Fruit fly (Drosophila melanogaster) whole organism, embryonic: ENCODE results near the gene Sfxn2.

Source experiments
- Antp ChIP-seq: fragments of 200-800 bp; sonication (Bioruptor generic); optimal IDR thresholded peaks from 3 replicates; lab custom pipeline; 2016; ENCODE audit warnings: missing biosample characterization, missing genetic modification characterization
- Atf6 ChIP-seq: fragments of 200-800 bp; sonication (Bioruptor generic); IDR thresholded peaks from 2 replicates; pipeline ENCODE4 v1.3.6; 2022; ENCODE audit warnings: missing biosample characterization, missing genetic modification characterization
- BtbVII ChIP-seq: fragments of 200-800 bp; sonication (Bioruptor generic); optimal IDR thresholded peaks from 3 replicates; lab custom pipeline; 2017; ENCODE audit warnings: missing biosample characterization, mild to moderate bottlenecking, missing genetic modification characterization
- C15 ChIP-seq: fragments of 200-800 bp; sonication (Bioruptor generic); IDR thresholded peaks from 3 replicates; pipeline ENCODE4 v1.3.6; 2022; ENCODE audit warnings: missing biosample characterization, missing genetic modification characterization
- CG10274 ChIP-seq: fragments of 200-800 bp; sonication (Bioruptor generic); optimal IDR thresholded peaks from 3 replicates; lab custom pipeline; 2017; ENCODE audit warnings: missing biosample characterization, mild to moderate bottlenecking, missing genetic modification characterization
- CG10543 ChIP-seq: fragments of 200-800 bp; sonication (Bioruptor generic); optimal IDR thresholded peaks from 3 replicates; lab custom pipeline; 2017; ENCODE audit warnings: missing biosample characterization, mild to moderate bottlenecking, missing genetic modification characterization, moderate library complexity
- CG11085 ChIP-seq: fragments of 200-800 bp; sonication (Bioruptor generic); IDR thresholded peaks from 2 replicates; pipeline ENCODE4 v1.3.6; 2022; ENCODE audit warnings: missing biosample characterization, missing genetic modification characterization
- CG11247 ChIP-seq: fragments of 200-800 bp; sonication (Bioruptor generic); IDR thresholded peaks from 2 replicates; pipeline ENCODE4 v1.3.6; 2022; ENCODE audit warnings: missing biosample characterization, missing genetic modification characterization
- CG12236 ChIP-seq: fragments of 200-800 bp; sonication (Bioruptor generic); optimal IDR thresholded peaks from 2 replicates; lab custom pipeline; 2016; ENCODE audit warnings: missing biosample characterization, missing genetic modification characterization
- CG12659 ChIP-seq: fragments of 200-800 bp; sonication (Bioruptor generic); optimal IDR thresholded peaks from 3 replicates; lab custom pipeline; 2017; ENCODE audit warnings: mild to moderate bottlenecking, missing biosample characterization, missing genetic modification reagents, missing genetic modification characterization
- CG12769 ChIP-seq: fragments of 200-800 bp; sonication (Bioruptor generic); optimal IDR thresholded peaks from 2 replicates; lab custom pipeline; 2019; ENCODE audit warnings: missing biosample characterization, mild to moderate bottlenecking, missing genetic modification characterization, moderate library complexity
- CG13894 ChIP-seq: fragments of 200-800 bp; sonication (Bioruptor generic); optimal IDR thresholded peaks from 3 replicates; lab custom pipeline; 2018; ENCODE audit warnings: missing biosample characterization, mild to moderate bottlenecking, missing genetic modification characterization, moderate library complexity
- CG1529 ChIP-seq: fragments of 200-800 bp; sonication (Bioruptor generic); optimal IDR thresholded peaks from 3 replicates; lab custom pipeline; 2018; ENCODE audit warnings: missing biosample characterization, missing genetic modification characterization
- CG1603 ChIP-seq: fragments of 200-800 bp; sonication (Bioruptor generic); optimal IDR thresholded peaks from 2 replicates; lab custom pipeline; 2019; ENCODE audit warnings: missing biosample characterization, mild to moderate bottlenecking, missing genetic modification characterization, moderate library complexity
- CG17328 ChIP-seq: fragments of 200-800 bp; sonication (Bioruptor generic); IDR thresholded peaks from 2 replicates; pipeline ENCODE4 v1.3.6; 2022; ENCODE audit warnings: missing biosample characterization, missing genetic modification characterization
- CG32532 ChIP-seq: fragments of 200-800 bp; sonication (Bioruptor generic); IDR thresholded peaks from 2 replicates; pipeline ENCODE4 v1.3.6; 2022; ENCODE audit warnings: missing biosample characterization, missing genetic modification characterization
- CG4424 ChIP-seq: fragments of 200-800 bp; sonication (Bioruptor generic); optimal IDR thresholded peaks from 3 replicates; lab custom pipeline; 2016; ENCODE audit warnings: missing biosample characterization, missing genetic modification characterization
- CG6272 ChIP-seq: fragments of 200-800 bp; sonication (Bioruptor generic); IDR thresholded peaks from 2 replicates; pipeline ENCODE4 v1.3.6; 2022; ENCODE audit warnings: missing biosample characterization, missing genetic modification characterization
- CG8290 ChIP-seq, 3 experiments: fragments of 200-800 bp; sonication (Bioruptor generic); optimal IDR thresholded peaks; 2 replicates each; lab custom pipeline; 2016 to 2019; ENCODE audit warnings: missing biosample characterization in 3 of 3, missing genetic modification characterization in 3 of 3, mild to moderate bottlenecking in 2 of 3, moderate library complexity in 1 of 3
- CG8359 ChIP-seq: fragments of 200-800 bp; sonication (Bioruptor generic); optimal IDR thresholded peaks from 2 replicates; lab custom pipeline; 2017; ENCODE audit warnings: missing biosample characterization, mild to moderate bottlenecking, missing genetic modification characterization, borderline replicate concordance
- CG9437 ChIP-seq: fragments of 200-800 bp; sonication (Bioruptor generic); optimal IDR thresholded peaks from 2 replicates; lab custom pipeline; 2018; ENCODE audit warnings: missing biosample characterization, mild to moderate bottlenecking, missing genetic modification characterization
- CG9932 ChIP-seq: fragments of 200-800 bp; sonication (Bioruptor generic); IDR thresholded peaks from 2 replicates; pipeline ENCODE4 v1.3.6; 2022; ENCODE audit warnings: missing biosample characterization, missing genetic modification characterization
- Eip74EF ChIP-seq, 2 experiments: fragments of 200-800 bp in 1 of 2; fragments of >200 bp in 1 of 2; sonication (Bioruptor generic) in 1 of 2; optimal IDR thresholded peaks; 2 replicates each; lab custom pipeline; 2017 to 2019; ENCODE audit warnings: missing biosample characterization in 2 of 2, missing genetic modification characterization in 2 of 2, mild to moderate bottlenecking in 1 of 2, moderate library complexity in 1 of 2
- Ets65A ChIP-seq: fragments of 200-800 bp; sonication (Bioruptor generic); peaks from one replicate; lab custom pipeline; 2016; ENCODE audit warnings: missing biosample characterization, missing genetic modification characterization
- HHEX ChIP-seq: fragments of 200-800 bp; sonication (Bioruptor generic); optimal IDR thresholded peaks from 3 replicates; lab custom pipeline; 2017; ENCODE audit warnings: missing biosample characterization, mild to moderate bottlenecking, missing genetic modification characterization, missing genetic modification reagents
- Nf-YB ChIP-seq: fragments of 200-800 bp; sonication (Bioruptor generic); optimal IDR thresholded peaks from 3 replicates; lab custom pipeline; 2019; ENCODE audit warnings: missing biosample characterization, mild to moderate bottlenecking, missing genetic modification characterization, moderate library complexity
- Oaz ChIP-seq: fragments of 200-800 bp; sonication (Bioruptor generic); IDR thresholded peaks from 2 replicates; pipeline ENCODE4 v1.3.6; 2022; ENCODE audit warnings: missing biosample characterization, missing genetic modification characterization
- Rfx ChIP-seq: fragments of 200-800 bp; sonication (Bioruptor generic); IDR thresholded peaks from 2 replicates; pipeline ENCODE4 v1.3.6; 2022; ENCODE audit warnings: missing biosample characterization, missing genetic modification characterization
- abd-A ChIP-seq: fragments of 200-800 bp; sonication (Bioruptor generic); optimal IDR thresholded peaks from 3 replicates; lab custom pipeline; 2019; ENCODE audit warnings: missing biosample characterization, mild to moderate bottlenecking, missing genetic modification characterization, moderate library complexity
- aop ChIP-seq: fragments of 200-800 bp; sonication (Bioruptor generic); IDR thresholded peaks from 2 replicates; pipeline ENCODE4 v1.3.6; 2022; ENCODE audit warnings: missing biosample characterization, missing genetic modification characterization
- ci ChIP-seq: fragments of 200-800 bp; sonication (Bioruptor generic); IDR thresholded peaks from 3 replicates; pipeline ENCODE4 v1.3.6; 2022; ENCODE audit warnings: missing biosample characterization, missing genetic modification characterization
- cwo ChIP-seq: fragments of 200-800 bp; sonication (Bioruptor generic); optimal IDR thresholded peaks from 3 replicates; lab custom pipeline; 2017; ENCODE audit warnings: missing biosample characterization, missing genetic modification characterization, mild to moderate bottlenecking, moderate library complexity, missing genetic modification reagents
- dysf ChIP-seq: fragments of 200-800 bp; sonication (Bioruptor generic); IDR thresholded peaks from 3 replicates; pipeline ENCODE4 v1.3.6; 2022; ENCODE audit warnings: missing biosample characterization, missing genetic modification characterization
- ken ChIP-seq: fragments of 200-800 bp; sonication (Bioruptor generic); IDR thresholded peaks from 3 replicates; pipeline ENCODE4 v1.3.6; 2022; ENCODE audit warnings: missing biosample characterization, missing genetic modification characterization
- lmd ChIP-seq: fragments of 200-800 bp; sonication (Bioruptor generic); IDR thresholded peaks from 2 replicates; pipeline ENCODE4 v1.3.6; 2022; ENCODE audit warnings: missing biosample characterization, missing genetic modification characterization
- mam ChIP-seq: fragments of 200-800 bp; sonication (Bioruptor generic); optimal IDR thresholded peaks from 3 replicates; lab custom pipeline; 2016; ENCODE audit warnings: missing biosample characterization, missing genetic modification characterization
- mirr ChIP-seq: fragments of 200-800 bp; sonication (Bioruptor generic); optimal IDR thresholded peaks from 3 replicates; lab custom pipeline; 2018; ENCODE audit warnings: missing biosample characterization, mild to moderate bottlenecking, missing genetic modification characterization
- pan ChIP-seq, 4 experiments: fragments of >200 bp in 3 of 4; fragments of 200-800 bp in 1 of 4; sonication (Bioruptor generic) in 1 of 4; optimal IDR thresholded peaks in 3 of 4; IDR thresholded peaks in 1 of 4; 2 replicates each; pipeline versions ENCODE4 v1.3.6 to Lab custom; 2017 to 2022; ENCODE audit warnings: missing biosample characterization in 2 of 4, missing genetic modification characterization in 2 of 4, mixed read lengths in 1 of 4
- prd ChIP-seq, 3 experiments: fragments of >200 bp in 2 of 3; fragments of 200-800 bp in 1 of 3; sonication (Bioruptor generic) in 1 of 3; optimal IDR thresholded peaks in 2 of 3; IDR thresholded peaks in 1 of 3; 2 replicates in 2 of 3; 3 replicates in 1 of 3; pipeline versions ENCODE4 v1.3.6 to Lab custom; 2017 to 2022; ENCODE audit warnings: missing biosample characterization in 1 of 3, missing genetic modification characterization in 1 of 3
- ranshi ChIP-seq: fragments of 200-800 bp; sonication (Bioruptor generic); IDR thresholded peaks from 2 replicates; pipeline ENCODE4 v1.3.6; 2022; ENCODE audit warnings: missing biosample characterization, missing genetic modification characterization
- sd ChIP-seq: fragments of 200-800 bp; sonication (Bioruptor generic); optimal IDR thresholded peaks from 3 replicates; lab custom pipeline; 2018; ENCODE audit warnings: missing biosample characterization, mild to moderate bottlenecking, missing genetic modification characterization, moderate library complexity
- sr ChIP-seq: fragments of 200-800 bp; sonication (Bioruptor generic); IDR thresholded peaks from 3 replicates; pipeline ENCODE4 v1.3.6; 2022; ENCODE audit warnings: missing biosample characterization, missing genetic modification characterization
- tgo ChIP-seq: fragments of 200-800 bp; sonication (Bioruptor generic); IDR thresholded peaks from 3 replicates; pipeline ENCODE4 v1.3.6; 2022; ENCODE audit warnings: missing biosample characterization, missing genetic modification characterization
- tio ChIP-seq: fragments of 200-800 bp; sonication (Bioruptor generic); optimal IDR thresholded peaks from 2 replicates; lab custom pipeline; 2017; ENCODE audit warnings: missing biosample characterization, missing genetic modification characterization, inconsistent platforms
- vvl ChIP-seq: fragments of 200-800 bp; sonication (Bioruptor generic); IDR thresholded peaks from 2 replicates; pipeline ENCODE4 v1.3.6; 2022; ENCODE audit warnings: missing biosample characterization, missing genetic modification characterization
- zfh1 ChIP-seq: fragments of 200-800 bp; sonication (Bioruptor generic); IDR thresholded peaks from 3 replicates; pipeline ENCODE4 v1.3.6; 2022; ENCODE audit warnings: missing biosample characterization, missing genetic modification characterization

The Sfxn2 gene

DNA sequence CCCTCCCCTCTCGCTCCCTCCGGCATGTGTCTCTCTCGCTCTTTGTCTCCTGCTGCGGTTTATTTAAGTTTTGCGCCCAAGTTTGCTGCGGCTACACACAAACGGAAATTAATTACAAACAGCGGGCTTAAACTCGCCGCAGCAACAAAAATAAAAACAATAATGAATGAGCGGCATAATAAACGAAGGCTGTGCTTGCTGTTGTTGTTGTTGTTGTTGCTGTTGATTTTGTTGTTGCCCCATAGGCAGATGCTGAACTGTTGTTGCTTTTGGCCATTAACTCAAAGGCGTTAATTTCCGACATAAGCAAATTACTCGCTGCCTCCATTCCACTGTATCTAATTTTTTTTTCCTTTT lies 46.2 kb upstream of the Sfxn2 start (continued):
- peak in 1 of 2 experiments; percentile 44 for TF ChIP-seq Eip74EF (GFP tag; optimal IDR thresholded peaks at IDR 0.05; lab: Kevin White, UChicago)
- TF ChIP-seq sd (tag; lab: Kevin White, UChicago), result no peak
- TF ChIP-seq CG11247 (GFP tag; lab: Robert Waterston, UW), result 0 out of 2 replicates have a peak, but pooled peaks have one; percentile 6
- TF ChIP-seq Nf-YB (GFP tag; lab: Kevin White, UChicago), result no peak
- no peak for TF ChIP-seq sr (GFP tag; lab: Robert Waterston, UW)

DNA sequence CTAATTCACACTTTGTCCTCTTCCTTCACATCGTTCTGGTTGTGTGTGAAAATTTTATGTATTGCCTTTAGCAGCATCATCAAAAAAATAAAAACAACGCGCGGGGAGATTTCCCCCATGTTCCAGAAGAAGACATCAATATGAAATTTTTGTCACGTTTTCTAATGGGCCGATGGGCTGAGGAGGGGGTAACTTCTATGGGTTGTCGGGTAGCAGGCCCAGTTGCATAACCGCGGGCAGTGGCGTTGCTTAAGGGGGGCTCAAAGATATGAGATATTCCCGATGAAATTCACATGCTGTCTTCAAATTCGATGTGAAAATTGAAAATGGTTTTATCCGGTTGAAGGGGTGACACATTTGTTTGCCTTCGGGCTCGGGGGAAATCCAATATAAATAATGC lies 44.5 kb upstream of the Sfxn2 start:
- 0 out of 3 replicates have a peak, but pooled peaks have one; percentile 21 for TF ChIP-seq C15 (GFP tag; lab: Robert Waterston, UW)
- peak; percentile 13 for TF ChIP-seq mirr
- TF ChIP-seq Antp (GFP tag; lab: Kevin White, UChicago), result peak; percentile 5
- peak; percentile 80 for TF ChIP-seq CG12769 (tag; lab: Kevin White, UChicago)
- TF ChIP-seq Eip74EF (GFP tag; optimal IDR thresholded peaks at IDR 0.05; lab: Kevin White, UChicago), result no peak
- no peak for TF ChIP-seq ken
- TF ChIP-seq CG10274 (GFP tag; lab: Kevin White, UChicago), result no peak
- TF ChIP-seq dysf, result 0 out of 3 replicates have a peak, but pooled peaks have one; percentile 18
- TF ChIP-seq Atf6 (GFP tag; lab: Robert Waterston, UW), result 0 out of 2 replicates have a peak, but pooled peaks have one; percentile 16
- TF ChIP-seq tgo (GFP tag; lab: Robert Waterston, UW), result 0 out of 3 replicates have a peak, but pooled peaks have one; percentile 14
- TF ChIP-seq tio, result no peak
- TF ChIP-seq prd (optimal IDR thresholded peaks at IDR 0.05; lab: Kevin White, UChicago), result no peak
- 0 out of 3 replicates have a peak, but pooled peaks have one; percentile 11 for TF ChIP-seq prd (GFP tag; IDR thresholded peaks at IDR 0.05; lab: Robert Waterston, UW)
- TF ChIP-seq aop (GFP tag; lab: Robert Waterston, UW), result 0 out of 2 replicates have a peak, but pooled peaks have one; percentile 33
- peak; percentile 15 for TF ChIP-seq CG10543
- no peak for TF ChIP-seq CG6272 (GFP tag; lab: Robert Waterston, UW)
- TF ChIP-seq CG13894, result no peak
- TF ChIP-seq ranshi (GFP tag; lab: Robert Waterston, UW), result peak; percentile 23; the same call in 1 of the 2 replicates
- peak; percentile 27 for TF ChIP-seq CG1603 (tag; lab: Kevin White, UChicago)
- TF ChIP-seq zfh1 (GFP tag; lab: Robert Waterston, UW), result 0 out of 3 replicates have a peak, but pooled peaks have one; percentile 12
- TF ChIP-seq pan (optimal IDR thresholded peaks at IDR 0.05; lab: Kevin White, UChicago), result no peak
- TF ChIP-seq pan (GFP tag; optimal IDR thresholded peaks at IDR 0.05 in 1 of 2, IDR thresholded peaks at IDR 0.05 in 1 of 2), result peak in 1 of 2 experiments; percentile 42
- TF ChIP-seq vvl (GFP tag; lab: Robert Waterston, UW), result peak; percentile 51
- peak; percentile 40 for TF ChIP-seq CG1529 (GFP tag; lab: Kevin White, UChicago)
- TF ChIP-seq mam (GFP tag; lab: Kevin White, UChicago), result peak; percentile 31
- TF ChIP-seq CG17328 (GFP tag; lab: Robert Waterston, UW), result no peak
- TF ChIP-seq CG8290 (GFP tag; optimal IDR thresholded peaks at IDR 0.05; lab: Kevin White, UChicago), result no peak
- peak in 1 of 2 experiments; percentile 56 for TF ChIP-seq CG8290 (tag; optimal IDR thresholded peaks at IDR 0.05; lab: Kevin White, UChicago)
- peak; percentile 46; the same call in 1 of the 2 replicates for TF ChIP-seq Rfx (GFP tag; lab: Robert Waterston, UW)
- 0 out of 3 replicates have a peak, but pooled peaks have one; percentile 17 for TF ChIP-seq ci (GFP tag; lab: Robert Waterston, UW)
- TF ChIP-seq HHEX (GFP tag; lab: Kevin White, UChicago), result peak; percentile 10
- peak; percentile 8 for TF ChIP-seq CG4424 (GFP tag; lab: Kevin White, UChicago)
- peak; percentile 51; the same call in 1 of the 2 replicates for TF ChIP-seq CG32532 (GFP tag; lab: Robert Waterston, UW)
- TF ChIP-seq CG9437 (GFP tag; lab: Kevin White, UChicago), result peak; percentile 17
- no peak for TF ChIP-seq CG12236 (GFP tag; lab: Kevin White, UChicago)
- no peak for TF ChIP-seq BtbVII (GFP tag; lab: Kevin White, UChicago)
- no peak for TF ChIP-seq CG8359 (GFP tag; lab: Kevin White, UChicago)
- peak; percentile 69 for TF ChIP-seq Ets65A (GFP tag; lab: Kevin White, UChicago)
- peak; percentile 49 for TF ChIP-seq CG9932 (GFP tag; lab: Robert Waterston, UW)
- TF ChIP-seq abd-A (tag; lab: Kevin White, UChicago), result peak; percentile 72
- TF ChIP-seq CG12659 (GFP tag; lab: Kevin White, UChicago), result peak; percentile 1
- TF ChIP-seq Oaz (GFP tag; lab: Robert Waterston, UW), result 0 out of 2 replicates have a peak, but pooled peaks have one; percentile 5
- no peak for TF ChIP-seq CG11085 (GFP tag; lab: Robert Waterston, UW)
- peak; percentile 77 for TF ChIP-seq cwo (GFP tag; lab: Kevin White, UChicago)
- peak; percentile 23; the same call in 1 of the 2 replicates for TF ChIP-seq lmd
